Worm (Caenorhabditis elegans) whole organism, mixed stage, embryonic: ENCODE data around the gene rpl-21.

Experiments used
- M03D4.4 ChIP-seq: sonication (generic microtip); optimal IDR thresholded peaks from 2 replicates; lab custom pipeline; 2017; ENCODE audit warnings: mild to moderate bottlenecking, missing genetic modification characterization, missing compliant biosample characterization
- bed-3 ChIP-seq: fragments of 200-800 bp; sonication (Bioruptor generic); optimal IDR thresholded peaks from 3 replicates; lab custom pipeline; 2018; ENCODE audit warnings: mild to moderate bottlenecking, missing genetic modification characterization, moderate library complexity, missing compliant biosample characterization
- blmp-1 ChIP-seq: fragments of 150-350 bp; optimal IDR thresholded peaks from 2 replicates; lab custom pipeline; 2014; ENCODE audit warnings: missing biosample characterization, missing genetic modification characterization
- ceh-39 ChIP-seq: fragments of 150-350 bp; optimal IDR thresholded peaks from 2 replicates; lab custom pipeline; 2014; ENCODE audit warnings: missing biosample characterization, missing genetic modification characterization
- ceh-43 ChIP-seq: fragments of 200-800 bp; sonication (Bioruptor generic); optimal IDR thresholded peaks from 2 replicates; lab custom pipeline; 2018; ENCODE audit warnings: mild to moderate bottlenecking, missing genetic modification characterization, moderate library complexity, missing compliant biosample characterization
- ceh-83 ChIP-seq: fragments of 200-800 bp; sonication (Bioruptor generic); optimal IDR thresholded peaks from 2 replicates; lab custom pipeline; 2018; ENCODE audit warnings: mild to moderate bottlenecking, missing genetic modification characterization, missing compliant biosample characterization
- ces-1 ChIP-seq: fragments of 150-350 bp; optimal IDR thresholded peaks from 2 replicates; lab custom pipeline; 2014; ENCODE audit warnings: missing biosample characterization, missing genetic modification reagents, missing genetic modification characterization
- cnd-1 ChIP-seq: fragments of 200-800 bp; sonication (Bioruptor generic); optimal IDR thresholded peaks from 2 replicates; lab custom pipeline; 2018; ENCODE audit warnings: mild to moderate bottlenecking, missing genetic modification characterization, missing compliant biosample characterization
- drap-1 ChIP-seq: fragments of 200-800 bp; sonication (Bioruptor generic); optimal IDR thresholded peaks from 3 replicates; lab custom pipeline; 2018; ENCODE audit warnings: mild to moderate bottlenecking, missing genetic modification characterization, missing compliant biosample characterization
- elt-1 ChIP-seq: sonication (generic microtip); optimal IDR thresholded peaks from 2 replicates; lab custom pipeline; 2017; ENCODE audit warnings: missing genetic modification characterization, mild to moderate bottlenecking, missing compliant biosample characterization, antibody characterized with exemption, moderate library complexity, borderline replicate concordance; ENCODE audit not compliant: insufficient read depth
- elt-3 ChIP-seq: fragments of 150-350 bp; optimal IDR thresholded peaks from 2 replicates; lab custom pipeline; 2014; ENCODE audit warnings: missing biosample characterization, missing genetic modification characterization
- flh-1 ChIP-seq: fragments of 200-800 bp; sonication (Bioruptor generic); optimal IDR thresholded peaks from 2 replicates; lab custom pipeline; 2018; ENCODE audit warnings: mild to moderate bottlenecking, missing genetic modification characterization, moderate library complexity, missing compliant biosample characterization
- ham-2 ChIP-seq: fragments of 200-800 bp; sonication (Bioruptor generic); optimal IDR thresholded peaks from 2 replicates; lab custom pipeline; 2018; ENCODE audit warnings: mild to moderate bottlenecking, missing genetic modification characterization, missing compliant biosample characterization
- hlh-1 ChIP-seq: fragments of 150-350 bp; optimal IDR thresholded peaks from 2 replicates; lab custom pipeline; 2014; ENCODE audit warnings: missing biosample characterization, missing genetic modification reagents, missing genetic modification characterization
- lin-13 ChIP-seq: fragments of 150-350 bp; optimal IDR thresholded peaks from 2 replicates; lab custom pipeline; 2014; ENCODE audit warnings: missing biosample characterization, missing genetic modification characterization
- lin-32 ChIP-seq: fragments of 200-800 bp; sonication (Bioruptor generic); optimal IDR thresholded peaks from 2 replicates; lab custom pipeline; 2018; ENCODE audit warnings: mild to moderate bottlenecking, missing genetic modification characterization, missing compliant biosample characterization
- lsy-2 ChIP-seq: fragments of 150-350 bp; optimal IDR thresholded peaks from 2 replicates; lab custom pipeline; 2014; ENCODE audit warnings: missing biosample characterization, missing genetic modification characterization
- mab-5 ChIP-seq: fragments of 150-350 bp; optimal IDR thresholded peaks from 2 replicates; lab custom pipeline; 2014; ENCODE audit warnings: missing biosample characterization, missing genetic modification characterization
- mep-1 ChIP-seq: fragments of 150-350 bp; optimal IDR thresholded peaks from 2 replicates; lab custom pipeline; 2017; ENCODE audit warnings: missing biosample characterization, missing genetic modification reagents, missing genetic modification characterization, inconsistent platforms
- mls-2 ChIP-seq: sonication (generic microtip); optimal IDR thresholded peaks from 2 replicates; lab custom pipeline; 2016; ENCODE audit warnings: mild to moderate bottlenecking, missing genetic modification characterization, moderate library complexity, missing compliant biosample characterization
- nhr-12 ChIP-seq: fragments of 150-350 bp; optimal IDR thresholded peaks from 2 replicates; lab custom pipeline; 2014; ENCODE audit warnings: missing biosample characterization, missing genetic modification characterization
- nhr-237 ChIP-seq: fragments of 150-350 bp; optimal IDR thresholded peaks from 2 replicates; lab custom pipeline; 2014; ENCODE audit warnings: missing biosample characterization, missing genetic modification characterization
- nhr-28 ChIP-seq: fragments of 150-350 bp; optimal IDR thresholded peaks from 2 replicates; lab custom pipeline; 2014; ENCODE audit warnings: missing biosample characterization, missing genetic modification characterization
- nhr-76 ChIP-seq: sonication (generic microtip); optimal IDR thresholded peaks from 2 replicates; lab custom pipeline; 2017; ENCODE audit warnings: missing biosample characterization, missing genetic modification characterization
- pha-4 ChIP-seq: fragments of 150-350 bp; optimal IDR thresholded peaks from 2 replicates; lab custom pipeline; 2018; ENCODE audit warnings: missing biosample characterization, missing genetic modification reagents, missing genetic modification characterization
- sem-2 ChIP-seq: fragments of 200-800 bp; sonication (Bioruptor generic); optimal IDR thresholded peaks from 2 replicates; lab custom pipeline; 2018; ENCODE audit warnings: mild to moderate bottlenecking, missing genetic modification characterization, missing compliant biosample characterization
- snpc-4 ChIP-seq: fragments of 150-350 bp; optimal IDR thresholded peaks from 2 replicates; lab custom pipeline; 2014; ENCODE audit warnings: missing biosample characterization, missing genetic modification characterization
- sptf-1 ChIP-seq: sonication (generic microtip); optimal IDR thresholded peaks from 2 replicates; lab custom pipeline; 2017; ENCODE audit warnings: mild to moderate bottlenecking, missing genetic modification characterization, moderate library complexity, missing compliant biosample characterization
- tbx-8 ChIP-seq: fragments of 200-800 bp; sonication (Bioruptor generic); optimal IDR thresholded peaks from 2 replicates; lab custom pipeline; 2018; ENCODE audit warnings: mild to moderate bottlenecking, missing genetic modification characterization, moderate library complexity, missing compliant biosample characterization
- unc-120 ChIP-seq: sonication (generic microtip); optimal IDR thresholded peaks from 2 replicates; lab custom pipeline; 2017; ENCODE audit warnings: missing genetic modification characterization, missing compliant biosample characterization; ENCODE audit not compliant: poor library complexity, severe bottlenecking
- unc-39 ChIP-seq: fragments of 150-350 bp; optimal IDR thresholded peaks from 2 replicates; lab custom pipeline; 2014; ENCODE audit warnings: missing biosample characterization, missing genetic modification characterization
- zip-8 ChIP-seq: fragments of 150-350 bp; optimal IDR thresholded peaks from 2 replicates; lab custom pipeline; 2014; ENCODE audit warnings: missing biosample characterization, missing genetic modification characterization
- ztf-11 ChIP-seq: fragments of 150-350 bp; optimal IDR thresholded peaks from 2 replicates; lab custom pipeline; 2014; ENCODE audit warnings: missing biosample characterization, missing genetic modification characterization

The rpl-21 gene

DNA sequence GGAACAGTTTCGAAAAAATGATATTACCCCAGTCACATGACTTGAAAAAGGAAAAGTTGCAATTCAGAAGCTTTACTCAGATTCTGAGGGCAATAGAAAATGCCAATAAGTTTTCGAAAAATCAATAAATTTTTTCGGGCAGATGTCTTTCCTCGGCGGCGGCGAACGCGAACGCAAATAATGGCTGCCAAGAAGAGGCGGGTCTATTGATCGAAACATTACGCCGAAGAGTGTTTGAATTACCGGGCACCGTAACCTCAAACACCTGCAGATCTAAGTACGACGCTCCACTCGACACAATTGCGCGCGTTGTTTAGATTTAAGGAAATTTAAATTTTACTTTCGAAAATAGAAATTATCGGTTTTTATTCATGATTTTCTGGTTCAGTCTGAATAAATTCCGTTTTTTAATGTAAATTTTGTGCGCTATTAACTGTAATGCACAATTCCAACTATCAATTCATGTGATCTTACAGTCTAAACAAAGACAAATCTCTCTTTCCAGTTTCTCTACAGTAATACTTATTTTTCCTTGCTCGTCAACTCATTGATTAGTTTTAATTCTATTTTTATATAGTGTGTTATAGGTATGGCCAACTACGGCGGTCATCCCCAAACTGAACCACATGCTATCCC, 33.9 kb upstream of the rpl-21 start, which contains the start of gene prp-8:
Gene prp-8, plus strand, starts transcription at position 586 of the 636 bp plus-strand sequence.
- TF ChIP-seq ham-2 (GFP tag; lab: Kevin White, UChicago) (no peak), ceh-43 (GFP tag; lab: Kevin White, UChicago) (peak; percentile 25), mep-1 (tag; lab: Kevin White, UChicago) (peak; percentile 87), nhr-76 (tag; lab: Kevin White, UChicago) (no peak), hlh-1 (peak; percentile 43), pha-4 (tag; lab: Kevin White, UChicago) (peak; percentile 84), M03D4.4 (tag; lab: Kevin White, UChicago) (peak; percentile 18), sptf-1 (tag; lab: Kevin White, UChicago) (peak; percentile 68), drap-1 (GFP tag; lab: Kevin White, UChicago) (peak; percentile 17), lin-32 (GFP tag; lab: Kevin White, UChicago) (no peak), zip-8 (tag; lab: Kevin White, UChicago) (no peak), unc-120 (tag; lab: Kevin White, UChicago) (peak; percentile 45), ztf-11 (no peak), snpc-4 (tag; lab: Kevin White, UChicago) (no peak), bed-3 (GFP tag; lab: Kevin White, UChicago) (no peak), ceh-39 (tag; lab: Kevin White, UChicago) (peak; percentile 94), elt-1 (tag; lab: Kevin White, UChicago) (peak; percentile 38), nhr-237 (tag; lab: Kevin White, UChicago) (no peak), sem-2 (no peak), flh-1 (no peak), lin-13 (tag; lab: Kevin White, UChicago) (peak; percentile 86), mab-5 (tag; lab: Kevin White, UChicago) (no peak), elt-3 (tag; lab: Kevin White, UChicago) (no peak), tbx-8 (no peak), ceh-83 (GFP tag; lab: Kevin White, UChicago) (no peak), lsy-2 (peak; percentile 97), cnd-1 (tag; lab: Kevin White, UChicago) (peak; percentile 50)

DNA sequence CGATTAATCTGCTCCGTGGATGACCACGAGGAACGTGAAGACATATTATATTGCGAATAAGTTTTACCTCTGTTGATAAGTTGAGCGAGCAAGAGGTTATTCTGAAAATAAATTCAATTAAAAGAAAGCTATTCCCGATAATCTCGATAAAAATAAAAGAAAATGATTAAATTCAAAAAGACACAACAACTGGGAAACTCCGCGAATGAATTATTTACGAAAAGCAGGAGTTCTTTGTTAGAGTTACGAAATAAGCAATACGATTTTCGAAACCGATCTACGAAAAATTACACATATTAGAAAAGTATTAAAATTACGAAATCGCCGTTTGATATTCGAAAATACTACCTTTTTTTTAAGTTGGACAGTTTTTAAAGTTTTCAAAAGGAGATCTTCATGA, 33.3 kb upstream of the rpl-21 start, which contains the start of gene bath-42:
Gene bath-42, minus strand, starts transcription at position 101 of the 400 bp plus-strand sequence.
- TF ChIP-seq tbx-8 = no peak
- no peak for TF ChIP-seq mls-2 (tag; lab: Kevin White, UChicago)
- TF ChIP-seq bed-3 (GFP tag; lab: Kevin White, UChicago) = no peak
- TF ChIP-seq nhr-28 (tag; lab: Kevin White, UChicago) = no peak
- TF ChIP-seq blmp-1 (tag; lab: Kevin White, UChicago) = no peak
- TF ChIP-seq mep-1 (tag; lab: Kevin White, UChicago) = no peak
- TF ChIP-seq elt-1 (tag; lab: Kevin White, UChicago) = no peak
- TF ChIP-seq ceh-39 (tag; lab: Kevin White, UChicago) = no peak
- no peak for TF ChIP-seq nhr-237 (tag; lab: Kevin White, UChicago)
- no peak for TF ChIP-seq unc-39 (tag; lab: Kevin White, UChicago)
- TF ChIP-seq nhr-76 (tag; lab: Kevin White, UChicago) = no peak
- TF ChIP-seq ces-1 (GFP tag; lab: Kevin White, UChicago) = no peak
- no peak for TF ChIP-seq nhr-12 (tag; lab: Kevin White, UChicago)
- no peak for TF ChIP-seq ham-2 (GFP tag; lab: Kevin White, UChicago)
- TF ChIP-seq lsy-2 = no peak
- no peak for TF ChIP-seq flh-1
- TF ChIP-seq zip-8 (tag; lab: Kevin White, UChicago) = no peak

DNA sequence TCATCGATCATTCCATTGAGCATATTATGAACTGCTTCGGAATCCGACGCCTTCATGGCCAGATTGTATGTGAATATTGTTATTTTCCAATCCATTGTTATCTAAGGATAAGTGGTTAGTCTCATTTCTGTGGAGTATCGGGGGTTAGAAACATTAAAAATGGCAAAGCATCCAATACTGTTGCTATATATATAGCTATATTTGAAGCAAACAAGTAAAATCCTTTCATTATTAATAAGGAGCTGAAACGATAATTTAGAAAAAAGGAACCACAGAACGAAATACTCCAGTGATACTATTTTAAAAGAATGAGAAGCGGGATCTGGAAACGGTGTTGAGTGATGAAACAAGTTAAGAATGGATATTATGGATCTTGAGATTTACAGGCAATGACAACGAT, 31.2 kb upstream of the rpl-21 start, which contains the start of gene inpp-5K:
Gene inpp-5K, minus strand, starts transcription at position 101 of the 400 bp plus-strand sequence.
- no peak for TF ChIP-seq ztf-11
- TF ChIP-seq mls-2 (tag; lab: Kevin White, UChicago) = no peak
- no peak for TF ChIP-seq ceh-39 (tag; lab: Kevin White, UChicago)
- no peak for TF ChIP-seq ceh-83 (GFP tag; lab: Kevin White, UChicago)
